Fruit fly (Drosophila melanogaster) whole organism, embryonic: ENCODE measurements around the gene CG3448.
A peak's percentile ranks its signal among the peaks of the same experiment; 100 is the strongest.

Source experiments
- B-H2 ChIP-seq: fragments of 200-800 bp; sonication (Bioruptor generic); optimal IDR thresholded peaks from 2 replicates; lab custom pipeline; 2018; ENCODE audit warnings: missing biosample characterization, mild to moderate bottlenecking, missing genetic modification characterization
- C15 ChIP-seq: fragments of 200-800 bp; sonication (Bioruptor generic); IDR thresholded peaks from 3 replicates; pipeline ENCODE4 v1.3.6; 2022; ENCODE audit warnings: missing biosample characterization, missing genetic modification characterization
- CG10274 ChIP-seq: fragments of 200-800 bp; sonication (Bioruptor generic); optimal IDR thresholded peaks from 3 replicates; lab custom pipeline; 2017; ENCODE audit warnings: missing biosample characterization, mild to moderate bottlenecking, missing genetic modification characterization
- CG10321 ChIP-seq: fragments of 200-800 bp; sonication (Bioruptor generic); IDR thresholded peaks from 2 replicates; pipeline ENCODE4 v1.3.6; 2022; ENCODE audit warnings: missing biosample characterization, missing genetic modification characterization
- CG10565 ChIP-seq: fragments of 200-800 bp; sonication (Bioruptor generic); optimal IDR thresholded peaks from 3 replicates; lab custom pipeline; 2016; ENCODE audit warnings: missing biosample characterization, mild to moderate bottlenecking, missing genetic modification characterization
- CG11398 ChIP-seq: fragments of 200-800 bp; sonication (Bioruptor generic); optimal IDR thresholded peaks from 2 replicates; lab custom pipeline; 2016; ENCODE audit warnings: missing biosample characterization, missing genetic modification characterization
- CG11696 ChIP-seq: fragments of 200-800 bp; sonication (Bioruptor generic); IDR thresholded peaks from 2 replicates; pipeline ENCODE4 v1.3.6; 2022; ENCODE audit warnings: missing biosample characterization, missing genetic modification characterization
- CG1233 ChIP-seq: fragments of 200-800 bp; sonication (Bioruptor generic); optimal IDR thresholded peaks from 4 replicates; lab custom pipeline; 2018; ENCODE audit warnings: missing biosample characterization, mild to moderate bottlenecking, missing genetic modification characterization
- CG13123 ChIP-seq: fragments of 200-800 bp; sonication (Bioruptor generic); optimal IDR thresholded peaks from 2 replicates; lab custom pipeline; 2016; ENCODE audit warnings: missing biosample characterization, missing genetic modification characterization
- CG13775 ChIP-seq: fragments of 200-800 bp; sonication (Bioruptor generic); optimal IDR thresholded peaks from 3 replicates; lab custom pipeline; 2017; ENCODE audit warnings: missing biosample characterization, mild to moderate bottlenecking, missing genetic modification characterization
- CG15073 ChIP-seq: fragments of 200-800 bp; sonication (Bioruptor generic); optimal IDR thresholded peaks from 2 replicates; lab custom pipeline; 2016; ENCODE audit warnings: missing biosample characterization, missing genetic modification characterization
- CG15269 ChIP-seq: fragments of 200-800 bp; sonication (Bioruptor generic); optimal IDR thresholded peaks from 2 replicates; lab custom pipeline; 2018; ENCODE audit warnings: missing biosample characterization, mild to moderate bottlenecking, missing genetic modification characterization, moderate library complexity
- CG17361 ChIP-seq: fragments of 200-800 bp; sonication (Bioruptor generic); IDR thresholded peaks from 3 replicates; pipeline ENCODE4 v1.3.6; 2022; ENCODE audit warnings: missing biosample characterization, missing genetic modification characterization
- CG18764 ChIP-seq: fragments of 200-800 bp; sonication (Bioruptor generic); optimal IDR thresholded peaks from 3 replicates; lab custom pipeline; 2016; ENCODE audit warnings: missing biosample characterization, missing genetic modification characterization
- CG2202 ChIP-seq: fragments of 200-800 bp; sonication (Bioruptor generic); optimal IDR thresholded peaks from 2 replicates; lab custom pipeline; 2018; ENCODE audit warnings: missing biosample characterization, mild to moderate bottlenecking, missing genetic modification characterization
- CG31441 ChIP-seq: fragments of 200-800 bp; sonication (Bioruptor generic); IDR thresholded peaks from 2 replicates; pipeline ENCODE4 v1.3.6; 2022; ENCODE audit warnings: missing biosample characterization, missing genetic modification characterization
- CG32772 ChIP-seq: fragments of 200-800 bp; sonication (Bioruptor generic); IDR thresholded peaks from 2 replicates; pipeline ENCODE4 v1.3.6; 2022; ENCODE audit warnings: missing biosample characterization, missing genetic modification characterization
- CG34376 ChIP-seq: fragments of 200-800 bp; sonication (Bioruptor generic); optimal IDR thresholded peaks from 2 replicates; lab custom pipeline; 2018; ENCODE audit warnings: missing biosample characterization, mild to moderate bottlenecking, missing genetic modification characterization
- CG3847 ChIP-seq: fragments of 200-800 bp; sonication (Bioruptor generic); IDR thresholded peaks from 2 replicates; pipeline ENCODE4 v1.3.6; 2022; ENCODE audit warnings: missing biosample characterization, missing genetic modification characterization
- CG6175 ChIP-seq: fragments of 200-800 bp; sonication (Bioruptor generic); IDR thresholded peaks from 3 replicates; pipeline ENCODE4 v1.3.6; 2022; ENCODE audit warnings: missing biosample characterization, missing genetic modification characterization
- CG6683 ChIP-seq: fragments of 200-800 bp; sonication (Bioruptor generic); optimal IDR thresholded peaks from 2 replicates; lab custom pipeline; 2017; ENCODE audit warnings: missing biosample characterization, mild to moderate bottlenecking, missing genetic modification characterization, missing genetic modification reagents
- CG7372 ChIP-seq: fragments of 200-800 bp; sonication (Bioruptor generic); IDR thresholded peaks from 2 replicates; pipeline ENCODE4 v1.3.6; 2022; ENCODE audit warnings: missing biosample characterization, missing genetic modification characterization
- CG8089 ChIP-seq: fragments of 200-800 bp; sonication (Bioruptor generic); optimal IDR thresholded peaks from 3 replicates; lab custom pipeline; 2016; ENCODE audit warnings: missing biosample characterization, missing genetic modification characterization
- CG9215 ChIP-seq: fragments of 200-800 bp; sonication (Bioruptor generic); IDR thresholded peaks from 2 replicates; pipeline ENCODE4 v1.3.6; 2022; ENCODE audit warnings: missing biosample characterization, missing genetic modification characterization
- D19B ChIP-seq: fragments of 200-800 bp; sonication (Bioruptor generic); optimal IDR thresholded peaks from 2 replicates; lab custom pipeline; 2017; ENCODE audit warnings: missing biosample characterization, mild to moderate bottlenecking, missing genetic modification characterization
- Elba2 ChIP-seq: fragments of 200-800 bp; sonication (Bioruptor generic); optimal IDR thresholded peaks from 3 replicates; lab custom pipeline; 2016; ENCODE audit warnings: missing biosample characterization, missing genetic modification characterization
- HHEX ChIP-seq: fragments of 200-800 bp; sonication (Bioruptor generic); optimal IDR thresholded peaks from 3 replicates; lab custom pipeline; 2017; ENCODE audit warnings: missing biosample characterization, mild to moderate bottlenecking, missing genetic modification characterization, missing genetic modification reagents
- HLHmδ ChIP-seq: fragments of 200-800 bp; sonication (Bioruptor generic); optimal IDR thresholded peaks from 2 replicates; lab custom pipeline; 2018; ENCODE audit warnings: missing biosample characterization, mild to moderate bottlenecking, missing genetic modification characterization, moderate library complexity
- Hr78 ChIP-seq, 2 experiments: fragments of 200-800 bp in 1 of 2; fragments of >200 bp in 1 of 2; sonication (Bioruptor generic) in 1 of 2; optimal IDR thresholded peaks; 2 replicates each; lab custom pipeline; 2017 to 2019; ENCODE audit warnings: missing biosample characterization in 2 of 2, missing genetic modification characterization in 2 of 2, mild to moderate bottlenecking in 1 of 2, moderate library complexity in 1 of 2
- Mad ChIP-seq: fragments of 200-800 bp; sonication (Bioruptor generic); optimal IDR thresholded peaks from 2 replicates; lab custom pipeline; 2016; ENCODE audit warnings: missing biosample characterization, missing genetic modification characterization
- Mrtf ChIP-seq: fragments of 200-800 bp; sonication (Bioruptor generic); IDR thresholded peaks from 3 replicates; pipeline ENCODE4 v1.3.6; 2022; ENCODE audit warnings: missing biosample characterization, missing genetic modification characterization
- Nf-YC ChIP-seq: fragments of 200-800 bp; optimal IDR thresholded peaks from 3 replicates; lab custom pipeline; 2019; ENCODE audit warnings: missing biosample characterization, mild to moderate bottlenecking, missing genetic modification characterization, moderate library complexity
- Oli ChIP-seq: fragments of 200-800 bp; sonication (Bioruptor generic); optimal IDR thresholded peaks from 2 replicates; lab custom pipeline; 2018; ENCODE audit warnings: missing biosample characterization, mild to moderate bottlenecking, missing genetic modification characterization, moderate library complexity
- Trl ChIP-seq, 3 experiments: fragments of >200 bp in 2 of 3; fragments of 200-800 bp in 1 of 3; sonication (Bioruptor generic) in 1 of 3; optimal IDR thresholded peaks; 2 replicates in 1 of 3; 3 replicates in 2 of 3; lab custom pipeline; 2016 to 2017; ENCODE audit warnings: missing biosample characterization in 1 of 3, missing genetic modification characterization in 1 of 3
- ac ChIP-seq: fragments of 200-800 bp; sonication (Bioruptor generic); optimal IDR thresholded peaks from 3 replicates; lab custom pipeline; 2017; ENCODE audit warnings: missing biosample characterization, mild to moderate bottlenecking, missing genetic modification characterization
- bbx ChIP-seq: fragments of 200-800 bp; sonication (Bioruptor generic); IDR thresholded peaks from 2 replicates; pipeline ENCODE4 v1.3.6; 2022; ENCODE audit warnings: missing biosample characterization, missing genetic modification characterization; ENCODE audit not compliant: partially characterized antibody
- cato ChIP-seq: fragments of 200-800 bp; sonication (Bioruptor generic); optimal IDR thresholded peaks from 2 replicates; lab custom pipeline; 2016; ENCODE audit warnings: missing biosample characterization, missing genetic modification characterization, borderline replicate concordance
- ci ChIP-seq: fragments of 200-800 bp; sonication (Bioruptor generic); IDR thresholded peaks from 3 replicates; pipeline ENCODE4 v1.3.6; 2022; ENCODE audit warnings: missing biosample characterization, missing genetic modification characterization
- crc ChIP-seq: fragments of 200-800 bp; sonication (Bioruptor generic); optimal IDR thresholded peaks from 2 replicates; lab custom pipeline; 2016; ENCODE audit warnings: missing biosample characterization, missing genetic modification characterization
- dpn ChIP-seq, 2 experiments: fragments of 200-800 bp; sonication (Bioruptor generic); optimal IDR thresholded peaks; 3 replicates each; lab custom pipeline; 2016; ENCODE audit warnings: missing biosample characterization in 2 of 2, missing genetic modification characterization in 2 of 2
- emc ChIP-seq: fragments of 200-800 bp; sonication (Bioruptor generic); optimal IDR thresholded peaks from 2 replicates; lab custom pipeline; 2016; ENCODE audit warnings: missing biosample characterization, missing genetic modification characterization
- fd3F ChIP-seq: fragments of 200-800 bp; sonication (Bioruptor generic); optimal IDR thresholded peaks from 2 replicates; lab custom pipeline; 2018; ENCODE audit warnings: missing biosample characterization, mild to moderate bottlenecking, missing genetic modification characterization, moderate library complexity
- ftz-f1 ChIP-seq: fragments of 200-800 bp; sonication (Bioruptor generic); optimal IDR thresholded peaks from 2 replicates; lab custom pipeline; 2016; ENCODE audit warnings: missing biosample characterization, missing genetic modification characterization
- kah ChIP-seq: fragments of 200-800 bp; sonication (Bioruptor generic); optimal IDR thresholded peaks from 2 replicates; lab custom pipeline; 2018; ENCODE audit warnings: missing biosample characterization, mild to moderate bottlenecking, missing genetic modification characterization
- kni ChIP-seq: fragments of 200-800 bp; sonication (Bioruptor generic); optimal IDR thresholded peaks from 3 replicates; lab custom pipeline; 2017; ENCODE audit warnings: mild to moderate bottlenecking, missing biosample characterization, missing genetic modification reagents, missing genetic modification characterization
- run ChIP-seq: fragments of 200-800 bp; sonication (Bioruptor generic); optimal IDR thresholded peaks from 3 replicates; lab custom pipeline; 2018; ENCODE audit warnings: missing biosample characterization, mild to moderate bottlenecking, missing genetic modification characterization
- wek ChIP-seq: fragments of 200-800 bp; sonication (Bioruptor generic); optimal IDR thresholded peaks from 3 replicates; lab custom pipeline; 2018; ENCODE audit warnings: missing biosample characterization, mild to moderate bottlenecking, missing genetic modification characterization, moderate library complexity
- zen2 ChIP-seq: fragments of 200-800 bp; sonication (Bioruptor generic); IDR thresholded peaks from 3 replicates; pipeline ENCODE4 v1.3.6; 2022; ENCODE audit warnings: missing biosample characterization, missing genetic modification characterization; ENCODE audit not compliant: partially characterized antibody
- zf30C ChIP-seq: fragments of 200-800 bp; sonication (Bioruptor generic); optimal IDR thresholded peaks from 3 replicates; lab custom pipeline; 2018; ENCODE audit warnings: missing biosample characterization, mild to moderate bottlenecking, missing genetic modification characterization

The CG3448 gene

dm6 chr3L:9420054-9420818 lies 31.1 kb downstream of the CG3448 start (continued):
- TF ChIP-seq CG10274 (no peak), HLHmδ (GFP tag; lab: Kevin White, UChicago) (no peak), CG2202 (tag; lab: Kevin White, UChicago) (no peak), CG3847 (GFP tag; lab: Robert Waterston, UW) (peak; percentile 12; the same call in 1 of the 2 replicates), emc (GFP tag; lab: Kevin White, UChicago) (no peak), kni (GFP tag; lab: Kevin White, UChicago) (no peak), ftz-f1 (GFP tag; lab: Kevin White, UChicago) (no peak), zf30C (GFP tag; lab: Kevin White, UChicago) (no peak), Nf-YC (tag; lab: Kevin White, UChicago) (no peak), CG7372 (GFP tag; lab: Robert Waterston, UW) (no peak), CG8089 (no peak), CG34376 (GFP tag; lab: Kevin White, UChicago) (no peak), run (peak; percentile 51), Hr78 (GFP tag; optimal IDR thresholded peaks at IDR 0.05; lab: Kevin White, UChicago) (peak in 1 of 2 experiments; percentile 32), CG32772 (GFP tag; lab: Robert Waterston, UW) (no peak; the same call in 1 of the 2 replicates), kah (no peak), CG13775 (GFP tag; lab: Kevin White, UChicago) (peak; percentile 23), CG15073 (GFP tag; lab: Kevin White, UChicago) (no peak), CG17361 (GFP tag; lab: Robert Waterston, UW) (0 out of 3 replicates have a peak, but pooled peaks have one; percentile 26), dpn (GFP tag; optimal IDR thresholded peaks at IDR 0.05; lab: Kevin White, UChicago) (peak in 1 of 2 experiments; percentile 47), Mrtf (GFP tag; lab: Robert Waterston, UW) (peak; percentile 57; the same call in 1 of the 3 replicates), ci (peak; percentile 84), ac (GFP tag; lab: Kevin White, UChicago) (no peak), CG15269 (tag; lab: Kevin White, UChicago) (peak; percentile 66), CG13123 (no peak), crc (GFP tag; lab: Kevin White, UChicago) (no peak), CG11696 (GFP tag; lab: Robert Waterston, UW) (peak; percentile 85), bbx (GFP tag; lab: Robert Waterston, UW) (no peak), CG9215 (GFP tag; lab: Robert Waterston, UW) (no peak), wek (no peak), CG10321 (GFP tag; lab: Robert Waterston, UW) (no peak), CG11398 (GFP tag; lab: Kevin White, UChicago) (peak; percentile 2), HHEX (peak; percentile 42), CG31441 (GFP tag; lab: Robert Waterston, UW) (peak; percentile 55), CG10565 (GFP tag; lab: Kevin White, UChicago) (no peak), B-H2 (no peak), Mad (GFP tag; lab: Kevin White, UChicago) (no peak), Trl (optimal IDR thresholded peaks at IDR 0.05; lab: Kevin White, UChicago) (peak in 1 of 2 experiments; percentile 1), Trl (GFP tag; optimal IDR thresholded peaks at IDR 0.05; lab: Kevin White, UChicago) (no peak), cato (GFP tag; lab: Kevin White, UChicago) (no peak), CG1233 (GFP tag; lab: Kevin White, UChicago) (peak; percentile 12), fd3F (GFP tag; lab: Kevin White, UChicago) (peak; percentile 21), CG6175 (GFP tag; lab: Robert Waterston, UW) (no peak), CG18764 (GFP tag; lab: Kevin White, UChicago) (no peak), Oli (tag; lab: Kevin White, UChicago) (peak; percentile 62), D19B (no peak), zen2 (GFP tag; lab: Robert Waterston, UW) (no peak), CG6683 (GFP tag; lab: Kevin White, UChicago) (no peak), Elba2 (GFP tag; lab: Kevin White, UChicago) (no peak), C15 (GFP tag; lab: Robert Waterston, UW) (no peak)
